Worm (Caenorhabditis elegans): ENCODE measurements around the gene C07A9.12.

DNA sequence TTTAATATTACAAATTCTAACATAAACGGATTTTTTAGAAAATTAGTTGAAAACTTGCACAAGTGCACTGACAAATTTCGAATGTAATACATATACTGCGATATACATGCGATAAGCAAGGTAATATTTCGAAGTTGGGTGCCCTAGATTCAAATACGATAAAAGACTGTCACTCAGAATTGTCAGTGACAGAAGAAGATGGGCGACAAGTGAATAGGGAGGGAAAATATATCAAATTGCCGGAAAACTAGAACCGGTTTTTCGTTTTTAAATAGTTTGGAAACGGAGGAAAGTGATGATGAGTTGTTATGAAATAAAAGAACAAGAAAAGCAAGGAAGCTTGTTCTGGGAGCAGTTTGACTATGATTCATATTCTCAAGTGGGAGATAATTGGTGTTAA lies 6.7 kb upstream of the C07A9.12 start:
- TF ChIP-seq unc-130 (GFP tag; optimal IDR thresholded peaks at IDR 0.05): no peak
- no peak for TF ChIP-seq him-1 (tag; optimal IDR thresholded peaks at IDR 0.05)
- no peak for TF ChIP-seq F49E8.2 (tag; optimal IDR thresholded peaks at IDR 0.05; ENCODE audit: insufficient read depth)
- TF ChIP-seq snpc-4 (GFP tag; optimal IDR thresholded peaks at IDR 0.05): no peak
- no peak for TF ChIP-seq snpc-4 (tag; optimal IDR thresholded peaks at IDR 0.05)
- TF ChIP-seq lsy-27 (tag; optimal IDR thresholded peaks at IDR 0.05; ENCODE audit: borderline replicate concordance, insufficient read depth): no peak
- no peak for TF ChIP-seq tbp1 (GFP tag; optimal IDR thresholded peaks at IDR 0.05)
